Fruit fly (Drosophila melanogaster) whole organism, embryonic: ENCODE measurements around the gene mRpL16.

ENCODE experiments used
- Abd-B ChIP-seq: fragments of 200-800 bp; sonication (Bioruptor generic); optimal IDR thresholded peaks from 2 replicates; lab custom pipeline; 2018; ENCODE audit warnings: missing biosample characterization, mild to moderate bottlenecking, missing genetic modification characterization, moderate library complexity
- Adf1 ChIP-seq: fragments of 200-800 bp; sonication (Bioruptor generic); IDR thresholded peaks from 2 replicates; pipeline ENCODE4 v1.3.6; 2022; ENCODE audit warnings: missing biosample characterization, missing genetic modification characterization
- CG1024 ChIP-seq: fragments of 200-800 bp; sonication (Bioruptor generic); IDR thresholded peaks from 2 replicates; pipeline ENCODE4 v1.3.6; 2022; ENCODE audit warnings: missing biosample characterization, missing genetic modification characterization
- CG10321 ChIP-seq: fragments of 200-800 bp; sonication (Bioruptor generic); IDR thresholded peaks from 2 replicates; pipeline ENCODE4 v1.3.6; 2022; ENCODE audit warnings: missing biosample characterization, missing genetic modification characterization
- CG10366 ChIP-seq: fragments of 200-800 bp; sonication (Bioruptor generic); IDR thresholded peaks from 2 replicates; pipeline ENCODE4 v1.3.6; 2022; ENCODE audit warnings: missing biosample characterization, missing genetic modification characterization
- CG11247 ChIP-seq: fragments of 200-800 bp; sonication (Bioruptor generic); IDR thresholded peaks from 2 replicates; pipeline ENCODE4 v1.3.6; 2022; ENCODE audit warnings: missing biosample characterization, missing genetic modification characterization
- CG11504 ChIP-seq: fragments of 200-800 bp; sonication (Bioruptor generic); optimal IDR thresholded peaks from 3 replicates; lab custom pipeline; 2019; ENCODE audit warnings: missing biosample characterization, mild to moderate bottlenecking, missing genetic modification characterization, moderate library complexity
- CG11723 ChIP-seq: fragments of 200-800 bp; sonication (Bioruptor generic); optimal IDR thresholded peaks from 2 replicates; lab custom pipeline; 2017; ENCODE audit warnings: missing biosample characterization, mild to moderate bottlenecking, missing genetic modification characterization
- CG1233 ChIP-seq: fragments of 200-800 bp; sonication (Bioruptor generic); optimal IDR thresholded peaks from 4 replicates; lab custom pipeline; 2018; ENCODE audit warnings: missing biosample characterization, mild to moderate bottlenecking, missing genetic modification characterization
- CG13287 ChIP-seq: fragments of 200-800 bp; sonication (Bioruptor generic); IDR thresholded peaks from 2 replicates; pipeline ENCODE4 v1.3.6; 2022; ENCODE audit warnings: missing biosample characterization, missing genetic modification characterization; ENCODE audit not compliant: partially characterized antibody
- CG13424 ChIP-seq: fragments of 200-800 bp; sonication (Bioruptor generic); optimal IDR thresholded peaks from 2 replicates; lab custom pipeline; 2019; ENCODE audit warnings: missing biosample characterization, mild to moderate bottlenecking, missing genetic modification characterization, moderate library complexity
- CG14441 ChIP-seq: fragments of 200-800 bp; sonication (Bioruptor generic); IDR thresholded peaks from 2 replicates; pipeline ENCODE4 v1.3.6; 2022; ENCODE audit warnings: missing biosample characterization, missing genetic modification characterization
- CG15269 ChIP-seq: fragments of 200-800 bp; sonication (Bioruptor generic); optimal IDR thresholded peaks from 2 replicates; lab custom pipeline; 2018; ENCODE audit warnings: missing biosample characterization, mild to moderate bottlenecking, missing genetic modification characterization, moderate library complexity
- CG16813 ChIP-seq: fragments of 200-800 bp; sonication (Bioruptor generic); IDR thresholded peaks from 3 replicates; pipeline ENCODE4 v1.3.6; 2022; ENCODE audit warnings: missing biosample characterization, missing genetic modification characterization; ENCODE audit not compliant: partially characterized antibody
- CG17186 ChIP-seq: fragments of 200-800 bp; sonication (Bioruptor generic); optimal IDR thresholded peaks from 3 replicates; lab custom pipeline; 2017; ENCODE audit warnings: missing biosample characterization, missing genetic modification reagents, missing genetic modification characterization
- CG17385 ChIP-seq: fragments of 200-800 bp; sonication (Bioruptor generic); optimal IDR thresholded peaks from 3 replicates; lab custom pipeline; 2018; ENCODE audit warnings: missing biosample characterization, mild to moderate bottlenecking, missing genetic modification characterization
- CG17568 ChIP-seq: fragments of 200-800 bp; sonication (Bioruptor generic); optimal IDR thresholded peaks from 2 replicates; lab custom pipeline; 2018; ENCODE audit warnings: missing biosample characterization, mild to moderate bottlenecking, missing genetic modification characterization, moderate library complexity
- CG18011 ChIP-seq: fragments of 200-800 bp; sonication (Bioruptor generic); optimal IDR thresholded peaks from 2 replicates; lab custom pipeline; 2017; ENCODE audit warnings: missing biosample characterization, missing genetic modification characterization, mild to moderate bottlenecking, moderate library complexity, missing genotype
- CG18262 ChIP-seq: fragments of 200-800 bp; optimal IDR thresholded peaks from 3 replicates; lab custom pipeline; 2019; ENCODE audit warnings: missing biosample characterization, mild to moderate bottlenecking, missing genetic modification characterization, moderate library complexity
- CG1832 ChIP-seq: fragments of 200-800 bp; sonication (Bioruptor generic); optimal IDR thresholded peaks from 2 replicates; lab custom pipeline; 2017; ENCODE audit warnings: missing biosample characterization, mild to moderate bottlenecking, missing genetic modification characterization, inconsistent platforms
- CG6175 ChIP-seq: fragments of 200-800 bp; sonication (Bioruptor generic); IDR thresholded peaks from 3 replicates; pipeline ENCODE4 v1.3.6; 2022; ENCODE audit warnings: missing biosample characterization, missing genetic modification characterization
- CG7556 ChIP-seq: fragments of 200-800 bp; sonication (Bioruptor generic); optimal IDR thresholded peaks from 2 replicates; lab custom pipeline; 2017; ENCODE audit warnings: missing biosample characterization, mild to moderate bottlenecking, missing genetic modification characterization
- CG7987 ChIP-seq: fragments of 200-800 bp; sonication (Bioruptor generic); optimal IDR thresholded peaks from 2 replicates; lab custom pipeline; 2018; ENCODE audit warnings: missing biosample characterization, mild to moderate bottlenecking, missing genetic modification characterization, moderate library complexity
- CG8765 ChIP-seq: fragments of 200-800 bp; sonication (Bioruptor generic); IDR thresholded peaks from 2 replicates; pipeline ENCODE4 v1.3.6; 2022; ENCODE audit warnings: missing biosample characterization, missing genetic modification characterization
- CkIIα-i1 ChIP-seq: fragments of 200-800 bp; sonication (Bioruptor generic); IDR thresholded peaks from 2 replicates; pipeline ENCODE4 v1.3.6; 2022; ENCODE audit warnings: missing biosample characterization, missing genetic modification characterization
- Deaf1 ChIP-seq: fragments of 200-800 bp; optimal IDR thresholded peaks from 3 replicates; lab custom pipeline; 2019; ENCODE audit warnings: missing biosample characterization, mild to moderate bottlenecking, missing genetic modification characterization, moderate library complexity
- Dek ChIP-seq: fragments of 200-800 bp; sonication (Bioruptor generic); optimal IDR thresholded peaks from 3 replicates; lab custom pipeline; 2019; ENCODE audit warnings: missing biosample characterization, mild to moderate bottlenecking, missing genetic modification characterization, moderate library complexity
- Dip3 ChIP-seq: fragments of 200-800 bp; sonication (Bioruptor generic); optimal IDR thresholded peaks from 3 replicates; lab custom pipeline; 2016; ENCODE audit warnings: missing biosample characterization, missing genetic modification characterization
- E2f1 ChIP-seq: fragments of 200-800 bp; sonication (Bioruptor generic); IDR thresholded peaks from 2 replicates; pipeline ENCODE4 v1.3.6; 2022; ENCODE audit warnings: missing biosample characterization, missing genetic modification characterization
- ERR ChIP-seq: fragments of 200-800 bp; sonication (Bioruptor generic); optimal IDR thresholded peaks from 2 replicates; lab custom pipeline; 2016; ENCODE audit warnings: missing biosample characterization, missing genetic modification characterization
- Gsc ChIP-seq: fragments of 200-800 bp; sonication (Bioruptor generic); IDR thresholded peaks from 2 replicates; pipeline ENCODE4 v1.3.6; 2022; ENCODE audit warnings: missing biosample characterization, missing genetic modification characterization
- HHEX ChIP-seq: fragments of 200-800 bp; sonication (Bioruptor generic); optimal IDR thresholded peaks from 3 replicates; lab custom pipeline; 2017; ENCODE audit warnings: missing biosample characterization, mild to moderate bottlenecking, missing genetic modification characterization, missing genetic modification reagents
- Med ChIP-seq: fragments of 200-800 bp; sonication (Bioruptor generic); peaks from one replicate; lab custom pipeline; 2016; ENCODE audit warnings: missing biosample characterization, missing genetic modification characterization, mild to moderate bottlenecking, inconsistent platforms, moderate library complexity
- Mrtf ChIP-seq: fragments of 200-800 bp; sonication (Bioruptor generic); IDR thresholded peaks from 3 replicates; pipeline ENCODE4 v1.3.6; 2022; ENCODE audit warnings: missing biosample characterization, missing genetic modification characterization
- Neu2 ChIP-seq: fragments of 200-800 bp; sonication (Bioruptor generic); optimal IDR thresholded peaks from 3 replicates; lab custom pipeline; 2016; ENCODE audit warnings: missing biosample characterization, missing genetic modification characterization, borderline replicate concordance
- Ravus ChIP-seq: fragments of 200-800 bp; sonication (Bioruptor generic); IDR thresholded peaks from 2 replicates; pipeline ENCODE4 v1.3.6; 2022; ENCODE audit warnings: missing biosample characterization, missing genetic modification characterization
- Six4 ChIP-seq: fragments of 200-800 bp; sonication (Bioruptor generic); optimal IDR thresholded peaks from 2 replicates; lab custom pipeline; 2016; ENCODE audit warnings: missing biosample characterization, missing genetic modification characterization
- Usf ChIP-seq: fragments of 200-800 bp; sonication (Bioruptor generic); optimal IDR thresholded peaks from 2 replicates; lab custom pipeline; 2017; ENCODE audit warnings: missing genotype, missing biosample characterization, missing genetic modification characterization
- abd-A ChIP-seq: fragments of 200-800 bp; sonication (Bioruptor generic); optimal IDR thresholded peaks from 3 replicates; lab custom pipeline; 2019; ENCODE audit warnings: missing biosample characterization, mild to moderate bottlenecking, missing genetic modification characterization, moderate library complexity
- chif ChIP-seq, 2 experiments: fragments of 200-800 bp; sonication (Bioruptor generic); optimal IDR thresholded peaks; 3 replicates each; lab custom pipeline; 2016; ENCODE audit warnings: missing biosample characterization in 2 of 2, missing genetic modification characterization in 2 of 2
- ems ChIP-seq: fragments of 200-800 bp; sonication (Bioruptor generic); optimal IDR thresholded peaks from 3 replicates; lab custom pipeline; 2016; ENCODE audit warnings: missing biosample characterization, missing genetic modification characterization
- eve ChIP-seq, 2 experiments: fragments of >200 bp; optimal IDR thresholded peaks; 2 replicates each; lab custom pipeline; 2017; ENCODE audit warnings: missing biosample characterization in 2 of 2, missing genetic modification characterization in 2 of 2
- ftz-f1 ChIP-seq: fragments of 200-800 bp; sonication (Bioruptor generic); optimal IDR thresholded peaks from 2 replicates; lab custom pipeline; 2016; ENCODE audit warnings: missing biosample characterization, missing genetic modification characterization
- hth ChIP-seq: fragments of >200 bp; optimal IDR thresholded peaks from 2 replicates; lab custom pipeline; 2017; ENCODE audit warnings: inconsistent platforms
- pum ChIP-seq: fragments of 200-800 bp; sonication (Bioruptor generic); optimal IDR thresholded peaks from 2 replicates; lab custom pipeline; 2016; ENCODE audit warnings: missing biosample characterization, missing genetic modification characterization
- pzg ChIP-seq: fragments of 200-800 bp; sonication (Bioruptor generic); optimal IDR thresholded peaks from 3 replicates; lab custom pipeline; 2018; ENCODE audit warnings: missing biosample characterization, mild to moderate bottlenecking, missing genetic modification characterization, moderate library complexity
- sisA ChIP-seq: fragments of 200-800 bp; sonication (Bioruptor generic); IDR thresholded peaks from 2 replicates; pipeline ENCODE4 v1.3.6; 2022; ENCODE audit warnings: missing biosample characterization, missing genetic modification characterization
- slou ChIP-seq: fragments of 200-800 bp; sonication (Bioruptor generic); optimal IDR thresholded peaks from 3 replicates; lab custom pipeline; 2016; ENCODE audit warnings: missing biosample characterization, missing genetic modification characterization
- unc-4 ChIP-seq: fragments of 200-800 bp; sonication (Bioruptor generic); IDR thresholded peaks from 2 replicates; pipeline ENCODE4 v1.3.6; 2022; ENCODE audit warnings: missing biosample characterization, missing genetic modification characterization; ENCODE audit not compliant: partially characterized antibody
- zen2 ChIP-seq: fragments of 200-800 bp; sonication (Bioruptor generic); IDR thresholded peaks from 3 replicates; pipeline ENCODE4 v1.3.6; 2022; ENCODE audit warnings: missing biosample characterization, missing genetic modification characterization; ENCODE audit not compliant: partially characterized antibody

Gene mRpL16

dm6 chrX:1907727-1908264 is 17.7 kb downstream of the mRpL16 start, which contains the start of gene mip130 (continued):
- peak; percentile 77 for TF ChIP-seq CG16813 (GFP tag; lab: Robert Waterston, UW)
- peak; percentile 21 for TF ChIP-seq Abd-B (GFP tag; lab: Kevin White, UChicago)
- peak; percentile 5 for TF ChIP-seq CG11723 (GFP tag; lab: Kevin White, UChicago)
- TF ChIP-seq CkIIα-i1, result no peak
- peak; percentile 66 for TF ChIP-seq Dip3
- no peak for TF ChIP-seq Gsc (GFP tag; lab: Robert Waterston, UW)
- no peak for TF ChIP-seq hth (lab: Kevin White, UChicago)
- TF ChIP-seq CG1024 (GFP tag; lab: Robert Waterston, UW), result 0 out of 2 replicates have a peak, but pooled peaks have one; percentile 36
- no peak for TF ChIP-seq CG1832 (GFP tag; lab: Kevin White, UChicago)
- TF ChIP-seq CG7987 (GFP tag; lab: Kevin White, UChicago), result no peak
- TF ChIP-seq CG7556 (GFP tag; lab: Kevin White, UChicago), result peak; percentile 51
- no peak for TF ChIP-seq pum (GFP tag; lab: Kevin White, UChicago)
- peak; percentile 85 for TF ChIP-seq Med
- no peak for TF ChIP-seq Neu2 (GFP tag; lab: Kevin White, UChicago)
- TF ChIP-seq CG18011 (GFP tag; lab: Kevin White, UChicago), result no peak
- TF ChIP-seq slou, result no peak
- TF ChIP-seq CG17568 (GFP tag; lab: Kevin White, UChicago), result no peak
- peak; percentile 74 for TF ChIP-seq unc-4 (GFP tag; lab: Robert Waterston, UW)
- TF ChIP-seq CG11504 (tag; lab: Kevin White, UChicago), result no peak
- no peak for TF ChIP-seq Mrtf (GFP tag; lab: Robert Waterston, UW)
- TF ChIP-seq ems, result peak; percentile 25
- TF ChIP-seq CG6175, result no peak
- TF ChIP-seq CG11247 (GFP tag; lab: Robert Waterston, UW), result peak; percentile 32; the same call in 1 of the 2 replicates
- no peak for TF ChIP-seq abd-A (tag; lab: Kevin White, UChicago)
- TF ChIP-seq HHEX (GFP tag; lab: Kevin White, UChicago), result peak; percentile 50
- no peak for TF ChIP-seq eve (GFP tag; optimal IDR thresholded peaks at IDR 0.05; lab: Kevin White, UChicago)
- no peak for TF ChIP-seq Ravus (GFP tag; lab: Robert Waterston, UW)
- TF ChIP-seq sisA, result peak; percentile 55
- peak; percentile 40; the same call in 1 of the 2 replicates for TF ChIP-seq E2f1 (GFP tag; lab: Robert Waterston, UW)
- TF ChIP-seq Usf, result peak; percentile 26
- peak; percentile 49; the same call in 1 of the 2 replicates for TF ChIP-seq CG14441 (GFP tag; lab: Robert Waterston, UW)
- no peak for TF ChIP-seq Six4 (GFP tag; lab: Kevin White, UChicago)
- peak; percentile 61; the same call in 1 of the 3 replicates for TF ChIP-seq zen2 (GFP tag; lab: Robert Waterston, UW)
- TF ChIP-seq CG13424, result peak; percentile 35
- TF ChIP-seq pzg (GFP tag; lab: Kevin White, UChicago), result peak; percentile 51
- TF ChIP-seq ftz-f1, result no peak
- TF ChIP-seq chif (GFP tag; optimal IDR thresholded peaks at IDR 0.05; lab: Kevin White, UChicago), result peak in 1 of 2 experiments; percentile 4
- peak; percentile 7 for TF ChIP-seq CG17186 (GFP tag; lab: Kevin White, UChicago)
- peak; percentile 55 for TF ChIP-seq CG18262 (tag; lab: Kevin White, UChicago)
- TF ChIP-seq CG10321 (GFP tag; lab: Robert Waterston, UW), result no peak
- peak; percentile 58 for TF ChIP-seq CG15269
- peak; percentile 81 for TF ChIP-seq CG13287 (GFP tag; lab: Robert Waterston, UW)
- peak; percentile 50 for TF ChIP-seq CG17385 (GFP tag; lab: Kevin White, UChicago)
- TF ChIP-seq Adf1 (GFP tag; lab: Robert Waterston, UW), result no peak
- no peak; the same call in 1 of the 2 replicates for TF ChIP-seq CG10366 (GFP tag; lab: Robert Waterston, UW)
- peak; percentile 3 for TF ChIP-seq CG1233
- TF ChIP-seq CG8765, result no peak
- peak; percentile 16 for TF ChIP-seq ERR (GFP tag; lab: Kevin White, UChicago)
- TF ChIP-seq Deaf1 (tag; lab: Kevin White, UChicago), result peak; percentile 15
- TF ChIP-seq Dek (tag; lab: Kevin White, UChicago), result peak; percentile 43
